Fruit fly (Drosophila melanogaster): ENCODE measurements around the gene CG10513.

Gene CG10513

dm6 chr3R:25283209-25283670 lies 6.2 kb upstream of the CG10513 start, which contains the start of gene CG31300:
TSS of gene CG31300 (plus strand) at chr3R:25283620.
- no peak for TF ChIP-seq usp (GFP tag; optimal IDR thresholded peaks at IDR 0.05)
- TF ChIP-seq psq (optimal IDR thresholded peaks at IDR 0.05): no peak
- TF ChIP-seq CG8478 (optimal IDR thresholded peaks at IDR 0.05): no peak
- TF ChIP-seq EcR (GFP tag; optimal IDR thresholded peaks at IDR 0.05): no peak
- no peak for TF ChIP-seq pan (optimal IDR thresholded peaks at IDR 0.05)
- TF ChIP-seq Dll (optimal IDR thresholded peaks at IDR 0.05): no peak

dm6 chr3R:25281165-25281564 lies 4.2 kb upstream of the CG10513 start, which contains the start of gene CG11892:
TSS of gene CG11892 (plus strand) at chr3R:25281548.
- no peak for TF ChIP-seq Dll (optimal IDR thresholded peaks at IDR 0.05)
- TF ChIP-seq usp (GFP tag; optimal IDR thresholded peaks at IDR 0.05): no peak
- no peak for TF ChIP-seq pan (optimal IDR thresholded peaks at IDR 0.05)
- no peak for TF ChIP-seq EcR (GFP tag; optimal IDR thresholded peaks at IDR 0.05)
- no peak for TF ChIP-seq psq (optimal IDR thresholded peaks at IDR 0.05)
- no peak for TF ChIP-seq CG8478 (optimal IDR thresholded peaks at IDR 0.05)

dm6 chr3R:25279796-25280350 lies 2.9 kb upstream of the CG10513 start, which contains the start of gene CG10514:
TSS of gene CG10514 (minus strand) at chr3R:25279846.
- TF ChIP-seq psq (optimal IDR thresholded peaks at IDR 0.05) (no peak), CG8478 (optimal IDR thresholded peaks at IDR 0.05) (no peak), Dll (optimal IDR thresholded peaks at IDR 0.05) (no peak), EcR (GFP tag; optimal IDR thresholded peaks at IDR 0.05) (no peak), usp (GFP tag; optimal IDR thresholded peaks at IDR 0.05) (no peak), pan (optimal IDR thresholded peaks at IDR 0.05) (no peak)

dm6 chr3R:25275276-25275675 lies 1.7 kb downstream of the CG10513 start:
- TF ChIP-seq EcR (GFP tag; optimal IDR thresholded peaks at IDR 0.05) (no peak), usp (GFP tag; optimal IDR thresholded peaks at IDR 0.05) (no peak), CG8478 (optimal IDR thresholded peaks at IDR 0.05) (no peak), Dll (optimal IDR thresholded peaks at IDR 0.05) (no peak), psq (optimal IDR thresholded peaks at IDR 0.05) (no peak), pan (optimal IDR thresholded peaks at IDR 0.05) (no peak)

- no peak for TF ChIP-seq usp (GFP tag; optimal IDR thresholded peaks at IDR 0.05)
- no peak for TF ChIP-seq Dll (optimal IDR thresholded peaks at IDR 0.05)
These were observed 3.5 kb downstream of the CG10513 start, which contains the start of gene CG11878 for dm6 chr3R:25273537-25273936. TSS of gene CG11878 (plus strand) at chr3R:25273837.

dm6 chr3R:25269909-25270308 lies 7.1 kb downstream of the CG10513 start, which contains the start of the genes CG11889 and CG11891:
TSS of gene CG11889 (plus strand) at chr3R:25270209.
TSS of gene CG11891 (plus strand) at chr3R:25270209.
- TF ChIP-seq EcR (GFP tag; optimal IDR thresholded peaks at IDR 0.05) (no peak), Dll (optimal IDR thresholded peaks at IDR 0.05) (no peak), CG8478 (optimal IDR thresholded peaks at IDR 0.05) (no peak), psq (optimal IDR thresholded peaks at IDR 0.05) (no peak), pan (optimal IDR thresholded peaks at IDR 0.05) (no peak), usp (GFP tag; optimal IDR thresholded peaks at IDR 0.05) (no peak)

- TF ChIP-seq usp (GFP tag; optimal IDR thresholded peaks at IDR 0.05) (no peak), psq (optimal IDR thresholded peaks at IDR 0.05) (no peak)
These were observed 10.3 kb downstream of the CG10513 start for dm6 chr3R:25266751-25267150.

dm6 chr3R:25265589-25266201 lies 11.3 kb downstream of the CG10513 start, which contains the start of the genes GlnRS and RIOK2:
TSS of gene GlnRS (minus strand) at chr3R:25265721.
TSS of gene RIOK2 (plus strand) at chr3R:25265844.
- no peak for TF ChIP-seq Dll (optimal IDR thresholded peaks at IDR 0.05)
- no peak for TF ChIP-seq psq (optimal IDR thresholded peaks at IDR 0.05)
- TF ChIP-seq usp (GFP tag; optimal IDR thresholded peaks at IDR 0.05): no peak
- no peak for TF ChIP-seq CG8478 (optimal IDR thresholded peaks at IDR 0.05)
- no peak for TF ChIP-seq EcR (GFP tag; optimal IDR thresholded peaks at IDR 0.05)
- no peak for TF ChIP-seq pan (optimal IDR thresholded peaks at IDR 0.05)

dm6 chr3R:25262322-25262761 lies 14.7 kb downstream of the CG10513 start, which contains the start of the genes Kdsr and CG11858:
TSS of gene Kdsr (minus strand) at chr3R:25262498.
TSS of gene CG11858 (plus strand) at chr3R:25262741.
- TF ChIP-seq pan (optimal IDR thresholded peaks at IDR 0.05) (no peak), CG8478 (optimal IDR thresholded peaks at IDR 0.05) (no peak), Dll (optimal IDR thresholded peaks at IDR 0.05) (no peak), psq (optimal IDR thresholded peaks at IDR 0.05) (no peak), usp (GFP tag; optimal IDR thresholded peaks at IDR 0.05) (no peak), EcR (GFP tag; optimal IDR thresholded peaks at IDR 0.05) (no peak)

- TF ChIP-seq Dll (optimal IDR thresholded peaks at IDR 0.05): no peak
- no peak for TF ChIP-seq usp (GFP tag; optimal IDR thresholded peaks at IDR 0.05)
- TF ChIP-seq EcR (GFP tag; optimal IDR thresholded peaks at IDR 0.05): no peak
- TF ChIP-seq psq (optimal IDR thresholded peaks at IDR 0.05): no peak
- no peak for TF ChIP-seq pan (optimal IDR thresholded peaks at IDR 0.05)
- TF ChIP-seq CG8478 (optimal IDR thresholded peaks at IDR 0.05): no peak
These were observed 16.3 kb downstream of the CG10513 start for dm6 chr3R:25260670-25261069.

dm6 chr3R:25258628-25259240 lies 18.3 kb downstream of the CG10513 start, which contains the start of gene CG11857:
TSS of gene CG11857 (plus strand) at chr3R:25258898.
- TF ChIP-seq psq (optimal IDR thresholded peaks at IDR 0.05): no peak
- TF ChIP-seq EcR (GFP tag; optimal IDR thresholded peaks at IDR 0.05): no peak
- TF ChIP-seq CG8478 (optimal IDR thresholded peaks at IDR 0.05): no peak
- TF ChIP-seq pan (optimal IDR thresholded peaks at IDR 0.05): no peak
- no peak for TF ChIP-seq usp (GFP tag; optimal IDR thresholded peaks at IDR 0.05)
- no peak for TF ChIP-seq Dll (optimal IDR thresholded peaks at IDR 0.05)

All from whole organism.